Fruit fly (Drosophila melanogaster): Measurements from ENCODE around the gene CG31068.
A peak's percentile ranks its signal among the peaks of the same experiment; 100 is the strongest.

DNA sequence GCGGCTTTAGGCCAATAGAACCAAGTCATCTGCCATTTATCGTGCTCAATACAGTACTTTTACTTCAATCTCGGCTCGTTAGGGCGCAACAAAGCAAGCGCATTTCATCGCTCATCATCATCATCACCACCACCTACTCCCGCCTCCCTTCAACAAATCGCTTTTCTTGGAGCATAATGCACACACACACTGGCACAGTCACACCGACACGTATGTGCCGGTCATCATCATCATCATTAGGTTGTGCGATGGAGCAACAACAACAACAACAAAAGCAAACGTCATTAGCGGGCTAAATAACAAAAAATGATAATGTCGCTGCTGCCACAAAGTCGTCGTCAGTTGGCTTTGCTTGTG lies 11.9 kb downstream of the CG31068 start:
- TF ChIP-seq CG15710 (tag; optimal IDR thresholded peaks at IDR 0.05) (no peak), Ets98B (GFP tag; IDR thresholded peaks at IDR 0.05) (no peak), gl (tag; optimal IDR thresholded peaks at IDR 0.05) (no peak), Pif1A (GFP tag; optimal IDR thresholded peaks at IDR 0.05) (no peak), EcR (GFP tag; optimal IDR thresholded peaks at IDR 0.05) (no peak), CG13204 (GFP tag; optimal IDR thresholded peaks at IDR 0.05) (no peak), CG32121 (GFP tag; IDR thresholded peaks at IDR 0.05) (0 out of 2 replicates have a peak, but pooled peaks have one; percentile 25), Snoo (tag; optimal IDR thresholded peaks at IDR 0.05) (no peak), CG8159 (tag; optimal IDR thresholded peaks at IDR 0.05) (no peak), D1 (tag; optimal IDR thresholded peaks at IDR 0.05) (no peak), CG14655 (GFP tag; optimal IDR thresholded peaks at IDR 0.05) (no peak), CG10348 (GFP tag; IDR thresholded peaks at IDR 0.05) (no peak), CG4496 (GFP tag; IDR thresholded peaks at IDR 0.05) (no peak), CG17806 (tag; optimal IDR thresholded peaks at IDR 0.05) (no peak)

Data from whole organism, pupa.